Fruit fly (Drosophila melanogaster): ENCODE measurements around the gene Cyp6d5.

Gene Cyp6d5

dm6 chr3R:13983272-13984032 is 45.6 kb upstream of the Cyp6d5 start (continued):
- TF ChIP-seq CG7928 (GFP tag; optimal IDR thresholded peaks at IDR 0.05) (peak; percentile 57), CG10209 (GFP tag; optimal IDR thresholded peaks at IDR 0.05) (peak; percentile 95), yki (optimal IDR thresholded peaks at IDR 0.05) (peak; percentile 82), twi (tag; optimal IDR thresholded peaks at IDR 0.05) (peak; percentile 95), CG10147 (GFP tag; optimal IDR thresholded peaks at IDR 0.05) (peak; percentile 91), fd64A (GFP tag; optimal IDR thresholded peaks at IDR 0.05) (peak; percentile 81), dm (GFP tag; optimal IDR thresholded peaks at IDR 0.05) (peak; percentile 88), Hmr (GFP tag; optimal IDR thresholded peaks at IDR 0.05) (peak; percentile 95), CG17328 (GFP tag; IDR thresholded peaks at IDR 0.05) (peak; percentile 87), CG8765 (GFP tag; IDR thresholded peaks at IDR 0.05) (peak; percentile 73), CG11456 (GFP tag; IDR thresholded peaks at IDR 0.05) (peak; percentile 72), Hr51 (GFP tag; optimal IDR thresholded peaks at IDR 0.05) (peak; percentile 86 to 93), CG12236 (GFP tag; optimal IDR thresholded peaks at IDR 0.05) (peak; percentile 90), ftz-f1 (GFP tag; optimal IDR thresholded peaks at IDR 0.05) (peak; percentile 57), Abd-B (GFP tag; optimal IDR thresholded peaks at IDR 0.05) (peak; percentile 90), exex (tag; optimal IDR thresholded peaks at IDR 0.05) (peak; percentile 78), NK7.1 (GFP tag; optimal IDR thresholded peaks at IDR 0.05) (peak; percentile 81), CG11093 (GFP tag; IDR thresholded peaks at IDR 0.05) (peak; percentile 79; the same call in 2 of the 3 replicates), tna (GFP tag; IDR thresholded peaks at IDR 0.05; ENCODE audit: partially characterized antibody) (no peak), Dip2 (GFP tag; IDR thresholded peaks at IDR 0.05) (no peak), CG3163 (GFP tag; optimal IDR thresholded peaks at IDR 0.05) (peak; percentile 82), CG15073 (GFP tag; optimal IDR thresholded peaks at IDR 0.05) (no peak), H2.0 (GFP tag; IDR thresholded peaks at IDR 0.05) (peak; percentile 82), Sin3A (optimal IDR thresholded peaks at IDR 0.05) (no peak), CG12104 (GFP tag; optimal IDR thresholded peaks at IDR 0.05) (peak; percentile 84), Hr3 (GFP tag; optimal IDR thresholded peaks at IDR 0.05) (peak; percentile 95), Dfd (GFP tag; optimal IDR thresholded peaks at IDR 0.05) (no peak), NC2α (GFP tag; optimal IDR thresholded peaks at IDR 0.05) (peak; percentile 83), lov (optimal IDR thresholded peaks at IDR 0.05) (no peak), lov (GFP tag; IDR thresholded peaks at IDR 0.05) (peak; percentile 68), shn (GFP tag; optimal IDR thresholded peaks at IDR 0.05) (peak; percentile 96), CG16813 (GFP tag; IDR thresholded peaks at IDR 0.05; ENCODE audit: partially characterized antibody) (peak; percentile 50; the same call in 2 of the 3 replicates), CG10979 (tag; optimal IDR thresholded peaks at IDR 0.05) (peak; percentile 92), CG30020 (tag; optimal IDR thresholded peaks at IDR 0.05) (peak; percentile 68), HmgD (GFP tag; optimal IDR thresholded peaks at IDR 0.05) (peak; percentile 94), dpn (GFP tag; optimal IDR thresholded peaks at IDR 0.05) (peak; percentile 95 to 96), CG2129 (GFP tag; IDR thresholded peaks at IDR 0.05; ENCODE audit: partially characterized antibody) (no peak), Drgx (GFP tag; IDR thresholded peaks at IDR 0.05) (peak; percentile 88), CG10462 (GFP tag; optimal IDR thresholded peaks at IDR 0.05) (peak; percentile 82), fd3F (GFP tag; optimal IDR thresholded peaks at IDR 0.05) (peak; percentile 84), ATbp (GFP tag; optimal IDR thresholded peaks at IDR 0.05) (peak; percentile 90), CG7372 (GFP tag; IDR thresholded peaks at IDR 0.05) (peak; percentile 69), Chrac-16 (GFP tag; optimal IDR thresholded peaks at IDR 0.05) (peak; percentile 95), bbx (GFP tag; IDR thresholded peaks at IDR 0.05; ENCODE audit: partially characterized antibody) (peak; percentile 73), Sry-β (GFP tag; optimal IDR thresholded peaks at IDR 0.05) (peak; percentile 56), pnt (GFP tag; optimal IDR thresholded peaks at IDR 0.05) (peak; percentile 94), zen (tag; optimal IDR thresholded peaks at IDR 0.05) (peak; percentile 82), CG4730 (GFP tag; IDR thresholded peaks at IDR 0.05) (peak; percentile 71), repo (GFP tag; optimal IDR thresholded peaks at IDR 0.05) (peak; percentile 92), Scr (GFP tag; IDR thresholded peaks at IDR 0.05; ENCODE audit: partially characterized antibody) (peak; percentile 30; the same call in 1 of the 2 replicates)

All from whole organism, embryonic.